Fruit fly (Drosophila melanogaster) whole organism, embryonic: ENCODE measurements around the gene CG13247.

Source experiments
- Atf3 ChIP-seq: fragments of 200-800 bp; sonication (Bioruptor generic); optimal IDR thresholded peaks from 3 replicates; lab custom pipeline; 2016; ENCODE audit warnings: missing biosample characterization, missing genetic modification characterization
- CG10209 ChIP-seq: fragments of 200-800 bp; sonication (Bioruptor generic); optimal IDR thresholded peaks from 3 replicates; lab custom pipeline; 2017; ENCODE audit warnings: missing biosample characterization, mild to moderate bottlenecking, missing genetic modification characterization, missing genetic modification reagents
- CG11504 ChIP-seq: fragments of 200-800 bp; sonication (Bioruptor generic); optimal IDR thresholded peaks from 3 replicates; lab custom pipeline; 2019; ENCODE audit warnings: missing biosample characterization, mild to moderate bottlenecking, missing genetic modification characterization, moderate library complexity
- CG13424 ChIP-seq: fragments of 200-800 bp; sonication (Bioruptor generic); optimal IDR thresholded peaks from 2 replicates; lab custom pipeline; 2019; ENCODE audit warnings: missing biosample characterization, mild to moderate bottlenecking, missing genetic modification characterization, moderate library complexity
- CG14014 ChIP-seq: fragments of 200-800 bp; sonication (Bioruptor generic); IDR thresholded peaks from 2 replicates; pipeline ENCODE4 v1.3.6; 2022; ENCODE audit warnings: missing biosample characterization, missing genetic modification characterization
- CG14050 ChIP-seq: fragments of 200-800 bp; sonication (Bioruptor generic); IDR thresholded peaks from 3 replicates; pipeline ENCODE4 v1.3.6; 2022; ENCODE audit warnings: missing biosample characterization, missing genetic modification characterization
- CG16863 ChIP-seq: fragments of 200-800 bp; sonication (Bioruptor generic); optimal IDR thresholded peaks from 3 replicates; lab custom pipeline; 2016; ENCODE audit warnings: missing biosample characterization, missing genetic modification characterization
- CG17186 ChIP-seq: fragments of 200-800 bp; sonication (Bioruptor generic); optimal IDR thresholded peaks from 3 replicates; lab custom pipeline; 2017; ENCODE audit warnings: missing biosample characterization, missing genetic modification reagents, missing genetic modification characterization
- CG17361 ChIP-seq: fragments of 200-800 bp; sonication (Bioruptor generic); IDR thresholded peaks from 3 replicates; pipeline ENCODE4 v1.3.6; 2022; ENCODE audit warnings: missing biosample characterization, missing genetic modification characterization
- CG18599 ChIP-seq: fragments of 200-800 bp; sonication (Bioruptor generic); optimal IDR thresholded peaks from 3 replicates; lab custom pipeline; 2017; ENCODE audit warnings: missing biosample characterization, missing genetic modification characterization, mild to moderate bottlenecking, moderate library complexity, missing genetic modification reagents
- CG2199 ChIP-seq: fragments of 200-800 bp; sonication (Bioruptor generic); IDR thresholded peaks from 3 replicates; pipeline ENCODE4 v1.3.6; 2022; ENCODE audit warnings: missing biosample characterization, missing genetic modification characterization
- CG2889 ChIP-seq: fragments of 200-800 bp; sonication (Bioruptor generic); IDR thresholded peaks from 3 replicates; pipeline ENCODE4 v1.3.6; 2022; ENCODE audit warnings: missing biosample characterization, missing genetic modification characterization
- CG30020 ChIP-seq: fragments of 200-800 bp; optimal IDR thresholded peaks from 2 replicates; lab custom pipeline; 2019; ENCODE audit warnings: missing biosample characterization, mild to moderate bottlenecking, missing genetic modification characterization, moderate library complexity
- CG3407 ChIP-seq: fragments of 200-800 bp; sonication (Bioruptor generic); optimal IDR thresholded peaks from 2 replicates; lab custom pipeline; 2018; ENCODE audit warnings: missing biosample characterization, mild to moderate bottlenecking, missing genetic modification characterization
- CG3995 ChIP-seq: fragments of 200-800 bp; sonication (Bioruptor generic); optimal IDR thresholded peaks from 3 replicates; lab custom pipeline; 2016; ENCODE audit warnings: missing biosample characterization, missing genetic modification characterization
- CG42726 ChIP-seq: fragments of 200-800 bp; sonication (Bioruptor generic); IDR thresholded peaks from 2 replicates; pipeline ENCODE4 v1.3.6; 2022; ENCODE audit warnings: missing biosample characterization, missing genetic modification characterization; ENCODE audit not compliant: partially characterized antibody
- CG4424 ChIP-seq: fragments of 200-800 bp; sonication (Bioruptor generic); optimal IDR thresholded peaks from 3 replicates; lab custom pipeline; 2016; ENCODE audit warnings: missing biosample characterization, missing genetic modification characterization
- CG7372 ChIP-seq: fragments of 200-800 bp; sonication (Bioruptor generic); IDR thresholded peaks from 2 replicates; pipeline ENCODE4 v1.3.6; 2022; ENCODE audit warnings: missing biosample characterization, missing genetic modification characterization
- CG7963 ChIP-seq: fragments of 200-800 bp; sonication (Bioruptor generic); IDR thresholded peaks from 3 replicates; pipeline ENCODE4 v1.3.6; 2022; ENCODE audit warnings: missing biosample characterization, missing genetic modification characterization; ENCODE audit not compliant: partially characterized antibody
- CG8290 ChIP-seq, 3 experiments: fragments of 200-800 bp; sonication (Bioruptor generic); optimal IDR thresholded peaks; 2 replicates each; lab custom pipeline; 2016 to 2019; ENCODE audit warnings: missing biosample characterization in 3 of 3, missing genetic modification characterization in 3 of 3, mild to moderate bottlenecking in 2 of 3, moderate library complexity in 1 of 3
- CG9437 ChIP-seq: fragments of 200-800 bp; sonication (Bioruptor generic); optimal IDR thresholded peaks from 2 replicates; lab custom pipeline; 2018; ENCODE audit warnings: missing biosample characterization, mild to moderate bottlenecking, missing genetic modification characterization
- CrebB ChIP-seq: fragments of 200-800 bp; sonication (Bioruptor generic); optimal IDR thresholded peaks from 3 replicates; lab custom pipeline; 2018; ENCODE audit warnings: missing biosample characterization, mild to moderate bottlenecking, missing genetic modification characterization
- D19A ChIP-seq: fragments of 200-800 bp; optimal IDR thresholded peaks from 3 replicates; lab custom pipeline; 2019; ENCODE audit warnings: missing biosample characterization, mild to moderate bottlenecking, missing genetic modification characterization, moderate library complexity
- Dek ChIP-seq: fragments of 200-800 bp; sonication (Bioruptor generic); optimal IDR thresholded peaks from 3 replicates; lab custom pipeline; 2019; ENCODE audit warnings: missing biosample characterization, mild to moderate bottlenecking, missing genetic modification characterization, moderate library complexity
- Dll ChIP-seq: fragments of 200-800 bp; sonication (Bioruptor generic); IDR thresholded peaks from 4 replicates; pipeline ENCODE4 v1.3.6; 2022; ENCODE audit warnings: missing biosample characterization, missing genetic modification characterization; ENCODE audit not compliant: partially characterized antibody
- Drgx ChIP-seq: fragments of 200-800 bp; sonication (Bioruptor generic); IDR thresholded peaks from 2 replicates; pipeline ENCODE4 v1.3.6; 2022; ENCODE audit warnings: missing biosample characterization, missing genetic modification characterization
- E2f2 ChIP-seq: fragments of 200-800 bp; sonication (Bioruptor generic); IDR thresholded peaks from 2 replicates; pipeline ENCODE4 v1.3.6; 2022; ENCODE audit warnings: missing biosample characterization, missing genetic modification characterization
- Hey ChIP-seq: fragments of 200-800 bp; sonication (Bioruptor generic); optimal IDR thresholded peaks from 3 replicates; lab custom pipeline; 2018; ENCODE audit warnings: missing biosample characterization, mild to moderate bottlenecking, missing genetic modification characterization
- HmgD ChIP-seq: fragments of 200-800 bp; sonication (Bioruptor generic); optimal IDR thresholded peaks from 3 replicates; lab custom pipeline; 2016; ENCODE audit warnings: missing biosample characterization, missing genetic modification characterization
- Hmx ChIP-seq: fragments of 200-800 bp; sonication (Bioruptor generic); optimal IDR thresholded peaks from 2 replicates; lab custom pipeline; 2016; ENCODE audit warnings: missing biosample characterization, missing genetic modification characterization
- Sox100B ChIP-seq: fragments of 200-800 bp; sonication (Bioruptor generic); optimal IDR thresholded peaks from 3 replicates; lab custom pipeline; 2018; ENCODE audit warnings: missing biosample characterization, mild to moderate bottlenecking, missing genetic modification characterization
- caup ChIP-seq: fragments of 200-800 bp; sonication (Bioruptor generic); optimal IDR thresholded peaks from 3 replicates; lab custom pipeline; 2017; ENCODE audit warnings: missing biosample characterization, mild to moderate bottlenecking, missing genetic modification characterization, moderate library complexity; ENCODE audit not compliant: severe bottlenecking
- chinmo ChIP-seq: fragments of 200-800 bp; sonication (Bioruptor generic); IDR thresholded peaks from 4 replicates; pipeline ENCODE4 v1.3.6; 2022; ENCODE audit warnings: missing biosample characterization, missing genetic modification characterization; ENCODE audit not compliant: partially characterized antibody
- chm ChIP-seq: fragments of 200-800 bp; sonication (Bioruptor generic); IDR thresholded peaks from 2 replicates; pipeline ENCODE4 v1.3.6; 2022; ENCODE audit warnings: missing biosample characterization, missing genetic modification characterization
- ci ChIP-seq: fragments of 200-800 bp; sonication (Bioruptor generic); IDR thresholded peaks from 3 replicates; pipeline ENCODE4 v1.3.6; 2022; ENCODE audit warnings: missing biosample characterization, missing genetic modification characterization
- exex ChIP-seq: fragments of 200-800 bp; sonication (Bioruptor generic); optimal IDR thresholded peaks from 4 replicates; lab custom pipeline; 2018; ENCODE audit warnings: missing biosample characterization, mild to moderate bottlenecking, missing genetic modification characterization, moderate library complexity
- ftz-f1 ChIP-seq: fragments of 200-800 bp; sonication (Bioruptor generic); optimal IDR thresholded peaks from 2 replicates; lab custom pipeline; 2016; ENCODE audit warnings: missing biosample characterization, missing genetic modification characterization
- fu2 ChIP-seq: fragments of 200-800 bp; sonication (Bioruptor generic); optimal IDR thresholded peaks from 2 replicates; lab custom pipeline; 2016; ENCODE audit warnings: missing biosample characterization, missing genetic modification characterization
- gce ChIP-seq: fragments of 200-800 bp; sonication (Bioruptor generic); IDR thresholded peaks from 3 replicates; pipeline ENCODE4 v1.3.6; 2022; ENCODE audit warnings: missing biosample characterization, missing genetic modification characterization
- her ChIP-seq: fragments of 200-800 bp; sonication (Bioruptor generic); optimal IDR thresholded peaks from 2 replicates; lab custom pipeline; 2016; ENCODE audit warnings: missing biosample characterization, missing genetic modification characterization
- hth ChIP-seq: fragments of >200 bp; optimal IDR thresholded peaks from 2 replicates; lab custom pipeline; 2017; ENCODE audit warnings: inconsistent platforms
- lab ChIP-seq: fragments of 200-800 bp; sonication (Bioruptor generic); optimal IDR thresholded peaks from 3 replicates; lab custom pipeline; 2017; ENCODE audit warnings: missing biosample characterization, missing genetic modification characterization, mild to moderate bottlenecking, moderate library complexity, missing genetic modification reagents
- lbe ChIP-seq: fragments of 200-800 bp; sonication (Bioruptor generic); optimal IDR thresholded peaks from 2 replicates; lab custom pipeline; 2016; ENCODE audit warnings: missing biosample characterization, mild to moderate bottlenecking, missing genetic modification characterization
- mirr ChIP-seq: fragments of 200-800 bp; sonication (Bioruptor generic); optimal IDR thresholded peaks from 3 replicates; lab custom pipeline; 2018; ENCODE audit warnings: missing biosample characterization, mild to moderate bottlenecking, missing genetic modification characterization
- sc ChIP-seq, 3 experiments: fragments of >200 bp in 2 of 3; fragments of 200-800 bp in 1 of 3; sonication (Bioruptor generic) in 1 of 3; optimal IDR thresholded peaks; 2 replicates in 2 of 3; 3 replicates in 1 of 3; lab custom pipeline; 2017; ENCODE audit warnings: mild to moderate bottlenecking in 1 of 3, missing biosample characterization in 1 of 3, missing genetic modification characterization in 1 of 3, missing genetic modification reagents in 1 of 3
- sens-2 ChIP-seq: fragments of 200-800 bp; sonication (Bioruptor generic); IDR thresholded peaks from 2 replicates; pipeline ENCODE4 v1.3.6; 2022; ENCODE audit warnings: missing biosample characterization, missing genetic modification characterization
- trem ChIP-seq: fragments of 200-800 bp; optimal IDR thresholded peaks from 3 replicates; lab custom pipeline; 2019; ENCODE audit warnings: missing biosample characterization, mild to moderate bottlenecking, missing genetic modification characterization, moderate library complexity
- vfl ChIP-seq: fragments of 200-800 bp; sonication (Bioruptor generic); optimal IDR thresholded peaks from 2 replicates; lab custom pipeline; 2016; ENCODE audit warnings: missing biosample characterization, missing genetic modification characterization
- zen2 ChIP-seq: fragments of 200-800 bp; sonication (Bioruptor generic); IDR thresholded peaks from 3 replicates; pipeline ENCODE4 v1.3.6; 2022; ENCODE audit warnings: missing biosample characterization, missing genetic modification characterization; ENCODE audit not compliant: partially characterized antibody

The CG13247 gene

dm6 chr3L:20385408-20385807 is 15.3 kb downstream of the CG13247 start (continued):
- TF ChIP-seq CG13424 (tag; lab: Kevin White, UChicago) (no peak), gce (GFP tag; lab: Robert Waterston, UW) (no peak), mirr (GFP tag; lab: Kevin White, UChicago) (peak; percentile 77), D19A (tag; lab: Kevin White, UChicago) (peak; percentile 47), CG10209 (GFP tag; lab: Kevin White, UChicago) (no peak), sc (optimal IDR thresholded peaks at IDR 0.05; lab: Kevin White, UChicago) (no peak), sc (GFP tag; optimal IDR thresholded peaks at IDR 0.05; lab: Kevin White, UChicago) (no peak), CG4424 (GFP tag; lab: Kevin White, UChicago) (no peak), Drgx (peak; percentile 23; the same call in 1 of the 2 replicates), chm (GFP tag; lab: Robert Waterston, UW) (0 out of 2 replicates have a peak, but pooled peaks have one; percentile 24), CG14014 (no peak), hth (lab: Kevin White, UChicago) (no peak), CG7372 (GFP tag; lab: Robert Waterston, UW) (no peak), sens-2 (GFP tag; lab: Robert Waterston, UW) (peak; percentile 85), lab (GFP tag; lab: Kevin White, UChicago) (no peak), CG30020 (tag; lab: Kevin White, UChicago) (no peak), zen2 (GFP tag; lab: Robert Waterston, UW) (no peak), CG17186 (GFP tag; lab: Kevin White, UChicago) (no peak), E2f2 (GFP tag; lab: Robert Waterston, UW) (no peak), CrebB (tag; lab: Kevin White, UChicago) (peak; percentile 17), CG17361 (GFP tag; lab: Robert Waterston, UW) (no peak), exex (tag; lab: Kevin White, UChicago) (peak; percentile 83), HmgD (GFP tag; lab: Kevin White, UChicago) (no peak), CG11504 (tag; lab: Kevin White, UChicago) (no peak), ftz-f1 (GFP tag; lab: Kevin White, UChicago) (no peak), CG18599 (GFP tag; lab: Kevin White, UChicago) (peak; percentile 36), ci (GFP tag; lab: Robert Waterston, UW) (peak; percentile 24; the same call in 1 of the 3 replicates), chinmo (GFP tag; lab: Robert Waterston, UW) (peak; percentile 49; the same call in 2 of the 4 replicates), Atf3 (GFP tag; lab: Kevin White, UChicago) (no peak), CG7963 (GFP tag; lab: Robert Waterston, UW) (no peak), her (GFP tag; lab: Kevin White, UChicago) (no peak), fu2 (GFP tag; lab: Kevin White, UChicago) (no peak), CG14050 (GFP tag; lab: Robert Waterston, UW) (no peak), caup (GFP tag; lab: Kevin White, UChicago) (no peak), CG42726 (GFP tag; lab: Robert Waterston, UW) (no peak), Dll (GFP tag; lab: Robert Waterston, UW) (no peak), CG9437 (no peak), CG3407 (GFP tag; lab: Kevin White, UChicago) (no peak), vfl (GFP tag; lab: Kevin White, UChicago) (no peak), CG2199 (peak; percentile 53; the same call in 1 of the 3 replicates), Hey (tag; lab: Kevin White, UChicago) (no peak), CG3995 (peak; percentile 8), CG8290 (GFP tag; optimal IDR thresholded peaks at IDR 0.05; lab: Kevin White, UChicago) (no peak), CG8290 (tag; optimal IDR thresholded peaks at IDR 0.05; lab: Kevin White, UChicago) (peak in 1 of 2 experiments; percentile 15), CG2889 (GFP tag; lab: Robert Waterston, UW) (no peak), lbe (GFP tag; lab: Kevin White, UChicago) (no peak), Dek (tag; lab: Kevin White, UChicago) (no peak), CG16863 (no peak), Hmx (GFP tag; lab: Kevin White, UChicago) (no peak), Sox100B (no peak), trem (tag; lab: Kevin White, UChicago) (no peak)
